Fruit fly (Drosophila melanogaster) whole organism, prepupa: ENCODE results near the gene CG34125.

Experiments
- Blimp-1 ChIP-seq: fragments of 200-800 bp; sonication (Bioruptor generic); optimal IDR thresholded peaks from 3 replicates; lab custom pipeline; 2017; ENCODE audit warnings: missing biosample characterization, missing genetic modification characterization, mild to moderate bottlenecking, moderate library complexity, missing genetic modification reagents
- CG10631 ChIP-seq: fragments of 200-800 bp; sonication (Bioruptor generic); optimal IDR thresholded peaks from 2 replicates; lab custom pipeline; 2016; ENCODE audit warnings: missing biosample characterization, missing genetic modification characterization
- CG10669 ChIP-seq: fragments of 200-800 bp; sonication (Bioruptor generic); optimal IDR thresholded peaks from 3 replicates; lab custom pipeline; 2018; ENCODE audit warnings: missing biosample characterization, mild to moderate bottlenecking, missing genetic modification characterization, moderate library complexity
- CG11762 ChIP-seq: fragments of 200-800 bp; sonication (Bioruptor generic); optimal IDR thresholded peaks from 3 replicates; lab custom pipeline; 2016; ENCODE audit warnings: missing biosample characterization, missing genetic modification characterization; ENCODE audit not compliant: insufficient read depth
- CG11902 ChIP-seq: fragments of 200-800 bp; sonication (Bioruptor generic); optimal IDR thresholded peaks from 3 replicates; lab custom pipeline; 2016; ENCODE audit warnings: missing biosample characterization, missing genetic modification characterization
- CG15336 ChIP-seq: fragments of 200-800 bp; sonication (Bioruptor generic); IDR thresholded peaks from 2 replicates; pipeline ENCODE4 v1.3.6; 2022; ENCODE audit warnings: missing biosample characterization, missing genetic modification characterization
- CG1621 ChIP-seq: fragments of 200-800 bp; sonication (Bioruptor generic); optimal IDR thresholded peaks from 3 replicates; lab custom pipeline; 2018; ENCODE audit warnings: missing biosample characterization, mild to moderate bottlenecking, missing genetic modification characterization
- CG3032 ChIP-seq: fragments of 200-800 bp; optimal IDR thresholded peaks from 2 replicates; lab custom pipeline; 2019; ENCODE audit warnings: missing biosample characterization, mild to moderate bottlenecking, missing genetic modification characterization, moderate library complexity
- CG31627 ChIP-seq: fragments of 200-800 bp; sonication (Bioruptor generic); optimal IDR thresholded peaks from 3 replicates; lab custom pipeline; 2016; ENCODE audit warnings: missing biosample characterization, missing genetic modification characterization
- CG34406 ChIP-seq: fragments of 200-800 bp; sonication (Bioruptor generic); optimal IDR thresholded peaks from 3 replicates; lab custom pipeline; 2016; ENCODE audit warnings: missing biosample characterization, missing genetic modification characterization
- CG3919 ChIP-seq: fragments of 200-800 bp; sonication (Bioruptor generic); optimal IDR thresholded peaks from 3 replicates; lab custom pipeline; 2016; ENCODE audit warnings: missing biosample characterization, missing genetic modification characterization
- CG4318 ChIP-seq: fragments of 200-800 bp; sonication (Bioruptor generic); optimal IDR thresholded peaks from 3 replicates; lab custom pipeline; 2017; ENCODE audit warnings: missing biosample characterization, mild to moderate bottlenecking, missing genetic modification characterization
- CG6163 ChIP-seq: fragments of 200-800 bp; sonication (Bioruptor generic); IDR thresholded peaks from 3 replicates; pipeline ENCODE4 v1.3.6; 2022; ENCODE audit warnings: missing biosample characterization, missing genetic modification characterization
- CG6276 ChIP-seq: fragments of 200-800 bp; sonication (Bioruptor generic); optimal IDR thresholded peaks from 2 replicates; lab custom pipeline; 2017; ENCODE audit warnings: missing biosample characterization, mild to moderate bottlenecking, missing genetic modification characterization
- CG6792 ChIP-seq: fragments of 200-800 bp; sonication (Bioruptor generic); optimal IDR thresholded peaks from 3 replicates; lab custom pipeline; 2016; ENCODE audit warnings: missing biosample characterization, missing genetic modification characterization
- CG6808 ChIP-seq: fragments of 200-800 bp; sonication (Bioruptor generic); optimal IDR thresholded peaks from 3 replicates; lab custom pipeline; 2017; ENCODE audit warnings: missing biosample characterization, missing genetic modification characterization, mild to moderate bottlenecking, moderate library complexity, missing genetic modification reagents
- CG6854 ChIP-seq: fragments of 200-800 bp; sonication (Bioruptor generic); optimal IDR thresholded peaks from 2 replicates; lab custom pipeline; 2017; ENCODE audit warnings: missing biosample characterization, mild to moderate bottlenecking, missing genetic modification characterization
- CG7368 ChIP-seq: fragments of 200-800 bp; sonication (Bioruptor generic); optimal IDR thresholded peaks from 3 replicates; lab custom pipeline; 2016; ENCODE audit warnings: missing biosample characterization, missing genetic modification characterization
- CG8119 ChIP-seq: fragments of 200-800 bp; sonication (Bioruptor generic); IDR thresholded peaks from 3 replicates; pipeline ENCODE4 v1.3.6; 2022; ENCODE audit warnings: missing biosample characterization, missing genetic modification characterization
- CG8319 ChIP-seq: fragments of 200-800 bp; sonication (Bioruptor generic); optimal IDR thresholded peaks from 3 replicates; lab custom pipeline; 2016; ENCODE audit warnings: missing biosample characterization, missing genetic modification characterization
- CG8632 ChIP-seq: fragments of 200-800 bp; sonication (Bioruptor generic); optimal IDR thresholded peaks from 3 replicates; lab custom pipeline; 2016; ENCODE audit warnings: missing biosample characterization, missing genetic modification characterization
- CG9139 ChIP-seq: fragments of 200-800 bp; sonication (Bioruptor generic); optimal IDR thresholded peaks from 3 replicates; lab custom pipeline; 2017; ENCODE audit warnings: missing biosample characterization, mild to moderate bottlenecking, missing genetic modification characterization
- Eip75B ChIP-seq: fragments of 200-800 bp; sonication (Bioruptor generic); optimal IDR thresholded peaks from 3 replicates; lab custom pipeline; 2016; ENCODE audit warnings: missing biosample characterization, missing genetic modification characterization
- Eip93F ChIP-seq: fragments of 200-800 bp; sonication (Bioruptor generic); optimal IDR thresholded peaks from 2 replicates; lab custom pipeline; 2016; ENCODE audit warnings: missing biosample characterization, mild to moderate bottlenecking, missing genetic modification characterization
- Ets21C ChIP-seq: fragments of 200-800 bp; sonication (Bioruptor generic); optimal IDR thresholded peaks from 3 replicates; lab custom pipeline; 2016; ENCODE audit warnings: missing biosample characterization, missing genetic modification characterization
- Gug ChIP-seq: fragments of 200-800 bp; sonication (Bioruptor generic); IDR thresholded peaks from 2 replicates; pipeline ENCODE4 v1.3.6; 2022; ENCODE audit warnings: missing biosample characterization, missing genetic modification characterization
- Hr39 ChIP-seq: fragments of 200-800 bp; sonication (Bioruptor generic); optimal IDR thresholded peaks from 2 replicates; lab custom pipeline; 2016; ENCODE audit warnings: missing biosample characterization, missing genetic modification characterization
- Hr4 ChIP-seq: fragments of 200-800 bp; sonication (Bioruptor generic); optimal IDR thresholded peaks from 3 replicates; lab custom pipeline; 2016; ENCODE audit warnings: missing biosample characterization, missing genetic modification characterization
- Lpt ChIP-seq: fragments of 200-800 bp; sonication (Bioruptor generic); optimal IDR thresholded peaks from 3 replicates; lab custom pipeline; 2016; ENCODE audit warnings: missing biosample characterization, missing genetic modification characterization
- Met ChIP-seq: fragments of 200-800 bp; sonication (Bioruptor generic); optimal IDR thresholded peaks from 3 replicates; lab custom pipeline; 2016; ENCODE audit warnings: missing biosample characterization, missing genetic modification characterization
- Smox ChIP-seq: fragments of 200-800 bp; sonication (Bioruptor generic); optimal IDR thresholded peaks from 3 replicates; lab custom pipeline; 2016; ENCODE audit warnings: missing biosample characterization, missing genetic modification characterization
- Sox102F ChIP-seq: fragments of 200-800 bp; sonication (Bioruptor generic); optimal IDR thresholded peaks from 2 replicates; lab custom pipeline; 2016; ENCODE audit warnings: missing biosample characterization, mild to moderate bottlenecking, missing genetic modification characterization
- Sox14 ChIP-seq: fragments of 200-800 bp; sonication (Bioruptor generic); optimal IDR thresholded peaks from 3 replicates; lab custom pipeline; 2016; ENCODE audit warnings: missing biosample characterization, missing genetic modification characterization
- achi ChIP-seq: fragments of 200-800 bp; sonication (Bioruptor generic); optimal IDR thresholded peaks from 3 replicates; lab custom pipeline; 2016; ENCODE audit warnings: missing biosample characterization, missing genetic modification characterization
- acj6 ChIP-seq: fragments of 200-800 bp; sonication (Bioruptor generic); optimal IDR thresholded peaks from 3 replicates; lab custom pipeline; 2016; ENCODE audit warnings: missing biosample characterization, missing genetic modification characterization
- dac ChIP-seq: fragments of 200-800 bp; sonication (Bioruptor generic); optimal IDR thresholded peaks from 2 replicates; lab custom pipeline; 2017; ENCODE audit warnings: missing biosample characterization, mild to moderate bottlenecking, missing genetic modification characterization
- dsx ChIP-seq: fragments of 200-800 bp; optimal IDR thresholded peaks from 3 replicates; lab custom pipeline; 2019; ENCODE audit warnings: missing biosample characterization, mild to moderate bottlenecking, missing genetic modification characterization, moderate library complexity; ENCODE audit not compliant: poor library complexity, severe bottlenecking
- eg ChIP-seq: fragments of 200-800 bp; sonication (Bioruptor generic); IDR thresholded peaks from 3 replicates; pipeline ENCODE4 v1.3.6; 2022; ENCODE audit warnings: missing biosample characterization, missing genetic modification characterization
- esn ChIP-seq: fragments of 200-800 bp; sonication (Bioruptor generic); optimal IDR thresholded peaks from 2 replicates; lab custom pipeline; 2016; ENCODE audit warnings: missing biosample characterization, mild to moderate bottlenecking, missing genetic modification characterization, moderate library complexity
- fd59A ChIP-seq: fragments of 200-800 bp; sonication (Bioruptor generic); optimal IDR thresholded peaks from 2 replicates; lab custom pipeline; 2017; ENCODE audit warnings: missing biosample characterization, mild to moderate bottlenecking, missing genetic modification characterization, missing genetic modification reagents
- fkh ChIP-seq: fragments of 200-800 bp; sonication (Bioruptor generic); optimal IDR thresholded peaks from 3 replicates; lab custom pipeline; 2017; ENCODE audit warnings: missing biosample characterization, mild to moderate bottlenecking, missing genetic modification characterization, moderate library complexity
- lz ChIP-seq: fragments of 200-800 bp; sonication (Bioruptor generic); optimal IDR thresholded peaks from 3 replicates; lab custom pipeline; 2016; ENCODE audit warnings: missing biosample characterization, missing genetic modification characterization
- net ChIP-seq: fragments of 200-800 bp; sonication (Bioruptor generic); optimal IDR thresholded peaks from 3 replicates; lab custom pipeline; 2016; ENCODE audit warnings: missing biosample characterization, missing genetic modification characterization
- pdm3 ChIP-seq: fragments of 200-800 bp; sonication (Bioruptor generic); optimal IDR thresholded peaks from 3 replicates; lab custom pipeline; 2016; ENCODE audit warnings: missing biosample characterization, missing genetic modification characterization
- spab ChIP-seq: fragments of 200-800 bp; sonication (Bioruptor generic); optimal IDR thresholded peaks from 2 replicates; lab custom pipeline; 2017; ENCODE audit warnings: missing biosample characterization, mild to moderate bottlenecking, missing genetic modification characterization, missing genetic modification reagents
- ss ChIP-seq, 2 experiments: fragments of 200-800 bp; sonication (Bioruptor generic); optimal IDR thresholded peaks; 2 replicates in 1 of 2; 3 replicates in 1 of 2; lab custom pipeline; 2017 to 2018; ENCODE audit warnings: mild to moderate bottlenecking in 2 of 2, missing biosample characterization in 2 of 2, missing genetic modification characterization in 2 of 2, moderate library complexity in 1 of 2
- svp ChIP-seq: fragments of 200-800 bp; sonication (Bioruptor generic); peaks from one replicate; lab custom pipeline; 2016; ENCODE audit warnings: missing biosample characterization, missing genetic modification characterization
- vri ChIP-seq: fragments of 200-800 bp; sonication (Bioruptor generic); optimal IDR thresholded peaks from 3 replicates; lab custom pipeline; 2016; ENCODE audit warnings: missing biosample characterization, mild to moderate bottlenecking, missing genetic modification characterization

Gene CG34125

dm6 chr2L:5009306-5010030 is 44.0 kb downstream of the CG34125 start, which contains the start of gene Rtnl1 (continued):
- TF ChIP-seq dac (no peak), net (GFP tag; lab: Kevin White, UChicago) (no peak), CG15336 (GFP tag; lab: Robert Waterston, UW) (0 out of 2 replicates have a peak, but pooled peaks have one; percentile 14), Ets21C (no peak), vri (peak; percentile 30), Sox14 (peak; percentile 23), CG6854 (peak; percentile 54), CG6163 (GFP tag; lab: Robert Waterston, UW) (no peak), CG8319 (GFP tag; lab: Kevin White, UChicago) (no peak)
- TF ChIP-seq, all 60 proteins: peak for 14

- TF ChIP-seq CG6276 (GFP tag; lab: Kevin White, UChicago) (no peak), vri (no peak), ss (GFP tag; optimal IDR thresholded peaks at IDR 0.05; lab: Kevin White, UChicago) (no peak), CG6163 (GFP tag; lab: Robert Waterston, UW) (peak; percentile 12; the same call in 1 of the 3 replicates), CG4318 (GFP tag; lab: Kevin White, UChicago) (no peak), Lpt (GFP tag; lab: Kevin White, UChicago) (no peak), CG34406 (GFP tag; lab: Kevin White, UChicago) (peak; percentile 5), CG8632 (no peak), CG15336 (GFP tag; lab: Robert Waterston, UW) (no peak), Hr39 (GFP tag; lab: Kevin White, UChicago) (peak; percentile 65), net (GFP tag; lab: Kevin White, UChicago) (no peak), fd59A (GFP tag; lab: Kevin White, UChicago) (no peak), spab (GFP tag; lab: Kevin White, UChicago) (no peak), CG3919 (GFP tag; lab: Kevin White, UChicago) (no peak), eg (GFP tag; lab: Robert Waterston, UW) (peak; percentile 63; the same call in 2 of the 3 replicates), Met (GFP tag; lab: Kevin White, UChicago) (no peak), Eip75B (no peak), lz (GFP tag; lab: Kevin White, UChicago) (peak; percentile 65), CG8119 (GFP tag; lab: Robert Waterston, UW) (no peak), dac (no peak), fkh (no peak), Hr4 (GFP tag; lab: Kevin White, UChicago) (no peak), Ets21C (peak; percentile 54), CG31627 (GFP tag; lab: Kevin White, UChicago) (peak; percentile 58), CG1621 (tag; lab: Kevin White, UChicago) (no peak), CG10631 (GFP tag; lab: Kevin White, UChicago) (no peak), Smox (peak; percentile 59), CG10669 (GFP tag; lab: Kevin White, UChicago) (no peak), CG3032 (peak; percentile 48), CG6792 (GFP tag; lab: Kevin White, UChicago) (peak; percentile 42), Eip93F (no peak), CG6808 (GFP tag; lab: Kevin White, UChicago) (no peak), Blimp-1 (GFP tag; lab: Kevin White, UChicago) (no peak), Sox102F (GFP tag; lab: Kevin White, UChicago) (no peak), achi (peak; percentile 33), CG11902 (GFP tag; lab: Kevin White, UChicago) (peak; percentile 1), acj6 (GFP tag; lab: Kevin White, UChicago) (peak; percentile 65), pdm3 (GFP tag; lab: Kevin White, UChicago) (no peak), dsx (GFP tag; lab: Kevin White, UChicago) (no peak), CG6854 (no peak), CG7368 (no peak), CG11762 (GFP tag; lab: Kevin White, UChicago) (no peak), Gug (no peak), esn (GFP tag; lab: Kevin White, UChicago) (peak; percentile 73), svp (peak; percentile 86), CG9139 (no peak)
Measured at dm6 chr2L:5010784-5011260, 45.3 kb downstream of the CG34125 start, which contains the start of the genes CG31917, Tfb5 and SelT. CG31917 (minus strand) TSS chr2L:5010834. Tfb5 (minus strand) TSS chr2L:5010834. SelT (plus strand) TSS chr2L:5010922.
